Worm (Caenorhabditis elegans) whole organism, mixed stage, embryonic: ENCODE data around the gene xbx-9.

Experiments used
- M03D4.4 ChIP-seq: sonication (generic microtip); optimal IDR thresholded peaks from 2 replicates; lab custom pipeline; 2017; ENCODE audit warnings: mild to moderate bottlenecking, missing genetic modification characterization, missing compliant biosample characterization
- bed-3 ChIP-seq: fragments of 200-800 bp; sonication (Bioruptor generic); optimal IDR thresholded peaks from 3 replicates; lab custom pipeline; 2018; ENCODE audit warnings: mild to moderate bottlenecking, missing genetic modification characterization, moderate library complexity, missing compliant biosample characterization
- blmp-1 ChIP-seq: fragments of 150-350 bp; optimal IDR thresholded peaks from 2 replicates; lab custom pipeline; 2014; ENCODE audit warnings: missing biosample characterization, missing genetic modification characterization
- ceh-43 ChIP-seq: fragments of 200-800 bp; sonication (Bioruptor generic); optimal IDR thresholded peaks from 2 replicates; lab custom pipeline; 2018; ENCODE audit warnings: mild to moderate bottlenecking, missing genetic modification characterization, moderate library complexity, missing compliant biosample characterization
- ceh-83 ChIP-seq: fragments of 200-800 bp; sonication (Bioruptor generic); optimal IDR thresholded peaks from 2 replicates; lab custom pipeline; 2018; ENCODE audit warnings: mild to moderate bottlenecking, missing genetic modification characterization, missing compliant biosample characterization
- ces-1 ChIP-seq: fragments of 150-350 bp; optimal IDR thresholded peaks from 2 replicates; lab custom pipeline; 2014; ENCODE audit warnings: missing biosample characterization, missing genetic modification reagents, missing genetic modification characterization
- drap-1 ChIP-seq: fragments of 200-800 bp; sonication (Bioruptor generic); optimal IDR thresholded peaks from 3 replicates; lab custom pipeline; 2018; ENCODE audit warnings: mild to moderate bottlenecking, missing genetic modification characterization, missing compliant biosample characterization
- elt-1 ChIP-seq: sonication (generic microtip); optimal IDR thresholded peaks from 2 replicates; lab custom pipeline; 2017; ENCODE audit warnings: missing genetic modification characterization, mild to moderate bottlenecking, missing compliant biosample characterization, antibody characterized with exemption, moderate library complexity, borderline replicate concordance; ENCODE audit not compliant: insufficient read depth
- elt-3 ChIP-seq: fragments of 150-350 bp; optimal IDR thresholded peaks from 2 replicates; lab custom pipeline; 2014; ENCODE audit warnings: missing biosample characterization, missing genetic modification characterization
- flh-1 ChIP-seq: fragments of 200-800 bp; sonication (Bioruptor generic); optimal IDR thresholded peaks from 2 replicates; lab custom pipeline; 2018; ENCODE audit warnings: mild to moderate bottlenecking, missing genetic modification characterization, moderate library complexity, missing compliant biosample characterization
- ham-2 ChIP-seq: fragments of 200-800 bp; sonication (Bioruptor generic); optimal IDR thresholded peaks from 2 replicates; lab custom pipeline; 2018; ENCODE audit warnings: mild to moderate bottlenecking, missing genetic modification characterization, missing compliant biosample characterization
- hlh-1 ChIP-seq: fragments of 150-350 bp; optimal IDR thresholded peaks from 2 replicates; lab custom pipeline; 2014; ENCODE audit warnings: missing biosample characterization, missing genetic modification reagents, missing genetic modification characterization
- lin-13 ChIP-seq: fragments of 150-350 bp; optimal IDR thresholded peaks from 2 replicates; lab custom pipeline; 2014; ENCODE audit warnings: missing biosample characterization, missing genetic modification characterization
- lin-32 ChIP-seq: fragments of 200-800 bp; sonication (Bioruptor generic); optimal IDR thresholded peaks from 2 replicates; lab custom pipeline; 2018; ENCODE audit warnings: mild to moderate bottlenecking, missing genetic modification characterization, missing compliant biosample characterization
- lsy-2 ChIP-seq: fragments of 150-350 bp; optimal IDR thresholded peaks from 2 replicates; lab custom pipeline; 2014; ENCODE audit warnings: missing biosample characterization, missing genetic modification characterization
- mab-5 ChIP-seq: fragments of 150-350 bp; optimal IDR thresholded peaks from 2 replicates; lab custom pipeline; 2014; ENCODE audit warnings: missing biosample characterization, missing genetic modification characterization
- mep-1 ChIP-seq: fragments of 150-350 bp; optimal IDR thresholded peaks from 2 replicates; lab custom pipeline; 2017; ENCODE audit warnings: missing biosample characterization, missing genetic modification reagents, missing genetic modification characterization, inconsistent platforms
- mls-2 ChIP-seq: sonication (generic microtip); optimal IDR thresholded peaks from 2 replicates; lab custom pipeline; 2016; ENCODE audit warnings: mild to moderate bottlenecking, missing genetic modification characterization, moderate library complexity, missing compliant biosample characterization
- nhr-12 ChIP-seq: fragments of 150-350 bp; optimal IDR thresholded peaks from 2 replicates; lab custom pipeline; 2014; ENCODE audit warnings: missing biosample characterization, missing genetic modification characterization
- nhr-2 ChIP-seq: fragments of 150-350 bp; optimal IDR thresholded peaks from 2 replicates; lab custom pipeline; 2014; ENCODE audit warnings: missing biosample characterization, missing genetic modification characterization
- nhr-237 ChIP-seq: fragments of 150-350 bp; optimal IDR thresholded peaks from 2 replicates; lab custom pipeline; 2014; ENCODE audit warnings: missing biosample characterization, missing genetic modification characterization
- nhr-28 ChIP-seq: fragments of 150-350 bp; optimal IDR thresholded peaks from 2 replicates; lab custom pipeline; 2014; ENCODE audit warnings: missing biosample characterization, missing genetic modification characterization
- nhr-76 ChIP-seq: sonication (generic microtip); optimal IDR thresholded peaks from 2 replicates; lab custom pipeline; 2017; ENCODE audit warnings: missing biosample characterization, missing genetic modification characterization
- pha-4 ChIP-seq: fragments of 150-350 bp; optimal IDR thresholded peaks from 2 replicates; lab custom pipeline; 2018; ENCODE audit warnings: missing biosample characterization, missing genetic modification reagents, missing genetic modification characterization
- sem-2 ChIP-seq: fragments of 200-800 bp; sonication (Bioruptor generic); optimal IDR thresholded peaks from 2 replicates; lab custom pipeline; 2018; ENCODE audit warnings: mild to moderate bottlenecking, missing genetic modification characterization, missing compliant biosample characterization
- snpc-4 ChIP-seq: fragments of 150-350 bp; optimal IDR thresholded peaks from 2 replicates; lab custom pipeline; 2014; ENCODE audit warnings: missing biosample characterization, missing genetic modification characterization
- sptf-1 ChIP-seq: sonication (generic microtip); optimal IDR thresholded peaks from 2 replicates; lab custom pipeline; 2017; ENCODE audit warnings: mild to moderate bottlenecking, missing genetic modification characterization, moderate library complexity, missing compliant biosample characterization
- tbx-8 ChIP-seq: fragments of 200-800 bp; sonication (Bioruptor generic); optimal IDR thresholded peaks from 2 replicates; lab custom pipeline; 2018; ENCODE audit warnings: mild to moderate bottlenecking, missing genetic modification characterization, moderate library complexity, missing compliant biosample characterization
- unc-62 ChIP-seq: fragments of 150-350 bp; optimal IDR thresholded peaks from 2 replicates; lab custom pipeline; 2014; ENCODE audit warnings: missing biosample characterization, missing genetic modification reagents, missing genetic modification characterization
- zip-8 ChIP-seq: fragments of 150-350 bp; optimal IDR thresholded peaks from 2 replicates; lab custom pipeline; 2014; ENCODE audit warnings: missing biosample characterization, missing genetic modification characterization
- ztf-11 ChIP-seq: fragments of 150-350 bp; optimal IDR thresholded peaks from 2 replicates; lab custom pipeline; 2014; ENCODE audit warnings: missing biosample characterization, missing genetic modification characterization

The xbx-9 gene

DNA sequence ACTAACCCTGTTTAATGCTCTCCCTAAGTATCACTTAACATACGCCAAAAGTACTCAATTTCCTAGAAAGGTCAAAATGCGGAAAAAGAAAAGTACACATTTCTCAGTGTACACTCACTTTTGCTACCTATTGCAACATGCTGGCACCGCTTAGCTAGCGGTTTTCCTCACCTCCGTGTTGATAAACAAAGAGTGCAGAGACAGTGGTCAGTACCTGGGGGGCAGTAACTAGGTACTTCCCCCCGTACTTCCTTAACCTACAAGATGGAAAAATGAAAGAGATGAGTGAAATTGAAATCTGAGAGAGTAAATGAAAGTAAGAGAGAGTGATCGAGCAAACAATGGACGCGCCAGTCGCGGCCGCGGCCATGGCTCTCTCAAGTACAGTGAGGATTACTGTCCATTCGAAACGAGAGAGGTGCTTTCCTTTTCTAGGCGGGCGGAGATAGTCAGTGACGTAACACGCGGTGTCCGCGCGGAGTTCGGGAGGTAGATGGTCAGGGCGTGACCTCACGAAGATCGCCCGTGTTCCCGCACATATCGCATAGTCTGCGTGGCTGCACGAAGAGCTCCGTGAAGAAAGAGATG lies 2.3 kb downstream of the xbx-9 start, which contains the start of gene cky-1:
Gene cky-1, plus strand, starts transcription at position 538 of the 588 bp plus-strand sequence.
- TF ChIP-seq pha-4 (tag; lab: Kevin White, UChicago) (no peak), mep-1 (no peak), ham-2 (peak; percentile 26), mab-5 (no peak), drap-1 (GFP tag; lab: Kevin White, UChicago) (no peak), sem-2 (GFP tag; lab: Kevin White, UChicago) (no peak), mls-2 (tag; lab: Kevin White, UChicago) (no peak), zip-8 (tag; lab: Kevin White, UChicago) (peak; percentile 32), lin-32 (GFP tag; lab: Kevin White, UChicago) (no peak), ceh-43 (GFP tag; lab: Kevin White, UChicago) (no peak), lin-13 (no peak), M03D4.4 (no peak)

ce11 chrV:12741684-12742083 lies 7.7 kb downstream of the xbx-9 start, which contains the start of gene hrg-7:
TSS of gene hrg-7 (plus strand) at chrV:12742041.
- TF ChIP-seq pha-4 (tag; lab: Kevin White, UChicago), result no peak
- no peak for TF ChIP-seq nhr-76 (tag; lab: Kevin White, UChicago)
- no peak for TF ChIP-seq ceh-83
- no peak for TF ChIP-seq zip-8 (tag; lab: Kevin White, UChicago)
- no peak for TF ChIP-seq M03D4.4
- TF ChIP-seq unc-62 (GFP tag; lab: Kevin White, UChicago), result no peak
- no peak for TF ChIP-seq lsy-2
- no peak for TF ChIP-seq blmp-1
- TF ChIP-seq ztf-11 (tag; lab: Kevin White, UChicago), result no peak
- no peak for TF ChIP-seq tbx-8 (GFP tag; lab: Kevin White, UChicago)
- no peak for TF ChIP-seq hlh-1 (tag; lab: Kevin White, UChicago)
- TF ChIP-seq snpc-4 (tag; lab: Kevin White, UChicago), result no peak
- no peak for TF ChIP-seq ces-1 (GFP tag; lab: Kevin White, UChicago)
- TF ChIP-seq nhr-28, result no peak
- TF ChIP-seq nhr-12 (tag; lab: Kevin White, UChicago), result no peak
- TF ChIP-seq nhr-2 (tag; lab: Kevin White, UChicago), result no peak
- TF ChIP-seq flh-1 (GFP tag; lab: Kevin White, UChicago), result no peak
- TF ChIP-seq drap-1 (GFP tag; lab: Kevin White, UChicago), result no peak
- no peak for TF ChIP-seq mls-2 (tag; lab: Kevin White, UChicago)
- no peak for TF ChIP-seq bed-3

DNA sequence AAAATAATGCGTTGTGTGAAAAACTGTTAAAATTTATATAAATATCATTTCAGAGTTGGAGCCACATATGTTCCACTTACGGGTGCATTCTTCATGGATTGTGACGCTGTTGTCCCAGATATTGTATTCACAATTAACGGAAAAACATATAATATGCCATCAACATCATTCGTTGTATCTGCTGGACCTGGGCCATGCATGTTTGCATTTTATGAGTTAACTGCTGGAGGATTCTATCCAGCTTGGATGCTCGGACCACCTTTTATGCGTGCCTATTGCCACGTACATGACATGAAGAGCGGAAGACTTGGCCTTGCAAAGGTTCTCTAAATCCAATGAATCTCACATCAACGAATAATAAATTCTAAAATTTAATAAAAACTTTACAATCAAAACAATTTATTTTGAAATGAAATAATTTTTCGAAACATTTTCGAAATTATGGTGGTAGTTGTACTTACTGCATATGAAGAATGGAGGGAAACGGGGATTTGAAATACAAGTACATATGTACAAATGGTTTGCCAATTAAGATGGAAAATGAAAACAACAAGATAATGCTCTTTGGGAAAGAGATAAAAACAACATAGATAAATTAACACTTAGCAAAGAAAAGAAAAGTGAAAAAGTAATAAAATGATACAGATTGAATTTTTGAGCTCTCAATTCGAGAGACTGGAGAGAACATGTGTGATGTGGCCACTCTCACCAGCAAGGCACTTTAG lies 9.9 kb downstream of the xbx-9 start:
- TF ChIP-seq mls-2 (tag; lab: Kevin White, UChicago) (no peak), nhr-2 (tag; lab: Kevin White, UChicago) (no peak), drap-1 (GFP tag; lab: Kevin White, UChicago) (no peak), ceh-43 (GFP tag; lab: Kevin White, UChicago) (no peak), elt-3 (tag; lab: Kevin White, UChicago) (no peak), nhr-76 (tag; lab: Kevin White, UChicago) (no peak), sptf-1 (tag; lab: Kevin White, UChicago) (no peak)

- TF ChIP-seq lsy-2 (no peak), nhr-2 (tag; lab: Kevin White, UChicago) (no peak), pha-4 (tag; lab: Kevin White, UChicago) (no peak), ceh-83 (no peak), nhr-237 (tag; lab: Kevin White, UChicago) (no peak)
Measured at ce11 chrV:12744979-12745378, 11.0 kb downstream of the xbx-9 start, which contains the start of gene C15C8.7. TSS of gene C15C8.7 (minus strand) at chrV:12745050.

- peak; percentile 94 for TF ChIP-seq elt-1 (tag; lab: Kevin White, UChicago)
- TF ChIP-seq ham-2, result no peak
- no peak for TF ChIP-seq ztf-11 (tag; lab: Kevin White, UChicago)
- no peak for TF ChIP-seq nhr-12 (tag; lab: Kevin White, UChicago)
- no peak for TF ChIP-seq blmp-1
- TF ChIP-seq, all 35 proteins: peak for 1
Measured at ce11 chrV:12747431-12747830, 13.4 kb downstream of the xbx-9 start, which contains the start of gene C15C8.4. TSS of gene C15C8.4 (minus strand) at chrV:12747463.
